Fruit fly (Drosophila melanogaster): Measurements from ENCODE around the gene shep.

DNA sequence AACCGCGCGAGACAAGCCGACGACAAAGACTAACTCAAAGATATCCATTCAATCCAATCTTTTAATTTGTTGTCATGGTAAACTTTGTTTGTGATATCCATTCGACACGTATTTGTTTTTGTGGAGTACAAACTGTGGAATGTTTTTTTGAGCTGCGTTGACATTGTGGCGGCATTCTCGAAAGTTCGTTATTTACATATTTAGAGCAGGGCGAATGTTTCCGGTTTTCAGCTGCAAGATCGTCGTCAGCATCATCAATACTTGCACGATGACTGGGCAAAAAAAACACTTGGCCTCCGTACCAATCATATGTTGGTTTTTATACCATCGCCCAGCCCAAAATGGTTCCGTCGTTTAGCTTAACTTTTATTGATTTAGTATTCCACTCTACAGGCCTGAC is 147.2 kb downstream of the shep start:
- TF ChIP-seq CG14965 (GFP tag; optimal IDR thresholded peaks at IDR 0.05; ENCODE audit: borderline replicate concordance) = no peak
- TF ChIP-seq CG6791 (GFP tag; IDR thresholded peaks at IDR 0.05; ENCODE audit: partially characterized antibody) = no peak
- TF ChIP-seq CG10366 (GFP tag; IDR thresholded peaks at IDR 0.05) = no peak
- no peak for TF ChIP-seq ro (GFP tag; IDR thresholded peaks at IDR 0.05)
- TF ChIP-seq kay (GFP tag; optimal IDR thresholded peaks at IDR 0.05) = no peak
- TF ChIP-seq nerfin-1 (tag; optimal IDR thresholded peaks at IDR 0.05) = no peak
- TF ChIP-seq pho (GFP tag; optimal IDR thresholded peaks at IDR 0.05) = no peak
- TF ChIP-seq CG2875 (GFP tag; optimal IDR thresholded peaks at IDR 0.05) = no peak
- TF ChIP-seq vvl (GFP tag; IDR thresholded peaks at IDR 0.05) = no peak
- TF ChIP-seq ash1 (GFP tag; optimal IDR thresholded peaks at IDR 0.05) = no peak
- no peak for TF ChIP-seq hbn (GFP tag; IDR thresholded peaks at IDR 0.05; ENCODE audit: partially characterized antibody)
- TF ChIP-seq rib (GFP tag; IDR thresholded peaks at IDR 0.05) = no peak

Measured in whole organism, embryonic.